1 fruit fly cellular context compared by ENCODE assay signal in the genomic region with DNA sequence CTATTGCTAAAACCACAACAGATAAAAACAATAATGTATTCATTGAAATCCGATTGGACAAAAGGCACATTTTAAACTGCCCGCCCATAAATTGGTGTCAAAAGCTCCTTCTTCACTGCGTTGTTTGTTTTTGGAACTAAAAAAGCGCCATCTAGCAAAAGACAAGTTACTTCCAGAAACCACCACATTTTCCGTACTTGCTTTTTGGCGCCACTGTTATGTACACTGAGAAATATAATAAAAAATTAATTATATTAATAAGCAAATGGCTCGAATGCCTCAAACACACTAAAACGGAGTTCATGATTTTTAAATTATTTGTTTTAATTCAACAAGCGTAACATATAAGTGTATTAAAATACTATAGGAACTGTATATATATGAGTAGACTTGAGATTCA.
TF ChIP-seq lines count a peak whose summit lies in the region.

No protein-coding gene starts in this region.

TF ChIP-seq in whole organism, embryonic, 481 proteins besides CTCF, POLR2A, EP300 and RAD21 (continued from another document and continues in another):
- TF ChIP-seq trh (GFP tag; optimal IDR thresholded peaks at IDR 0.05; lab: Kevin White, UChicago) (peak; percentile 66), az2 (GFP tag; optimal IDR thresholded peaks at IDR 0.05; lab: Kevin White, UChicago) (peak; percentile 88), crp (GFP tag; optimal IDR thresholded peaks at IDR 0.05; lab: Kevin White, UChicago) (peak in 1 of 2 experiments; percentile 29), nerfin-2 (GFP tag; IDR thresholded peaks at IDR 0.05; lab: Robert Waterston, UW; ENCODE audit: partially characterized antibody) (no peak), Gsc (GFP tag; IDR thresholded peaks at IDR 0.05; lab: Robert Waterston, UW) (peak; percentile 68), CG13775 (GFP tag; optimal IDR thresholded peaks at IDR 0.05; lab: Kevin White, UChicago) (peak; percentile 75), Med (GFP tag; lab: Kevin White, UChicago) (peak; percentile 95), CG5245 (GFP tag; optimal IDR thresholded peaks at IDR 0.05; lab: Kevin White, UChicago) (peak; percentile 90), Abd-B (GFP tag; optimal IDR thresholded peaks at IDR 0.05; lab: Kevin White, UChicago) (peak; percentile 46), vvl (GFP tag; IDR thresholded peaks at IDR 0.05; lab: Robert Waterston, UW) (peak; percentile 93), dpn (GFP tag; optimal IDR thresholded peaks at IDR 0.05; lab: Kevin White, UChicago) (peak; percentile 70 to 88), Atf6 (GFP tag; IDR thresholded peaks at IDR 0.05; lab: Robert Waterston, UW) (peak; percentile 69), fd64A (GFP tag; optimal IDR thresholded peaks at IDR 0.05; lab: Kevin White, UChicago) (no peak), bowl (GFP tag; IDR thresholded peaks at IDR 0.05; lab: Robert Waterston, UW) (peak; percentile 48; the same call in 1 of the 2 replicates), CG18476 (GFP tag; optimal IDR thresholded peaks at IDR 0.05; lab: Kevin White, UChicago) (peak; percentile 71), CG10979 (tag; optimal IDR thresholded peaks at IDR 0.05; lab: Kevin White, UChicago) (peak; percentile 82), zf30C (GFP tag; optimal IDR thresholded peaks at IDR 0.05; lab: Kevin White, UChicago) (peak; percentile 90), Mrtf (GFP tag; IDR thresholded peaks at IDR 0.05; lab: Robert Waterston, UW) (peak; percentile 91), CG8281 (tag; optimal IDR thresholded peaks at IDR 0.05; lab: Kevin White, UChicago) (peak; percentile 50), CG34224 (GFP tag; IDR thresholded peaks at IDR 0.05; lab: Robert Waterston, UW; ENCODE audit: partially characterized antibody) (no peak), Ets65A (GFP tag; lab: Kevin White, UChicago) (peak; percentile 95), exex (tag; optimal IDR thresholded peaks at IDR 0.05; lab: Kevin White, UChicago) (no peak), CG2202 (tag; optimal IDR thresholded peaks at IDR 0.05; lab: Kevin White, UChicago) (peak; percentile 64), lilli (GFP tag; optimal IDR thresholded peaks at IDR 0.05; lab: Kevin White, UChicago) (peak; percentile 85), CG1603 (tag; optimal IDR thresholded peaks at IDR 0.05; lab: Kevin White, UChicago) (peak; percentile 72), CG2129 (GFP tag; IDR thresholded peaks at IDR 0.05; lab: Robert Waterston, UW; ENCODE audit: partially characterized antibody) (no peak), CG16815 (GFP tag; optimal IDR thresholded peaks at IDR 0.05; lab: Kevin White, UChicago) (peak; percentile 56), CG13624 (GFP tag; optimal IDR thresholded peaks at IDR 0.05; lab: Kevin White, UChicago) (peak; percentile 70), Dip2 (GFP tag; IDR thresholded peaks at IDR 0.05; lab: Robert Waterston, UW) (no peak), CG3065 (GFP tag; optimal IDR thresholded peaks at IDR 0.05; lab: Kevin White, UChicago) (peak; percentile 52), lbe (GFP tag; optimal IDR thresholded peaks at IDR 0.05; lab: Kevin White, UChicago) (peak; percentile 35), CG14965 (GFP tag; optimal IDR thresholded peaks at IDR 0.05; lab: Kevin White, UChicago; ENCODE audit: borderline replicate concordance) (no peak), CG6689 (GFP tag; IDR thresholded peaks at IDR 0.05; lab: Robert Waterston, UW) (peak; percentile 83), CG7839 (tag; optimal IDR thresholded peaks at IDR 0.05; lab: Kevin White, UChicago) (peak; percentile 88), CG12769 (tag; optimal IDR thresholded peaks at IDR 0.05; lab: Kevin White, UChicago) (peak; percentile 49), CG12659 (GFP tag; optimal IDR thresholded peaks at IDR 0.05; lab: Kevin White, UChicago) (peak; percentile 82), CG6854 (GFP tag; optimal IDR thresholded peaks at IDR 0.05; lab: Kevin White, UChicago) (peak; percentile 73), Bteb2 (GFP tag; optimal IDR thresholded peaks at IDR 0.05; lab: Kevin White, UChicago) (peak; percentile 35), CG7556 (GFP tag; optimal IDR thresholded peaks at IDR 0.05; lab: Kevin White, UChicago) (peak; percentile 79), Doc3 (GFP tag; IDR thresholded peaks at IDR 0.05; lab: Robert Waterston, UW; ENCODE audit: partially characterized antibody) (no peak), CG34422 (GFP tag; IDR thresholded peaks at IDR 0.05; lab: Robert Waterston, UW) (peak; percentile 94), CG14860 (GFP tag; IDR thresholded peaks at IDR 0.05; lab: Robert Waterston, UW; ENCODE audit: partially characterized antibody) (no peak), CG12236 (GFP tag; optimal IDR thresholded peaks at IDR 0.05; lab: Kevin White, UChicago) (peak; percentile 9), pum (GFP tag; optimal IDR thresholded peaks at IDR 0.05; lab: Kevin White, UChicago) (peak; percentile 74), Meics (GFP tag; optimal IDR thresholded peaks at IDR 0.05; lab: Kevin White, UChicago) (peak; percentile 88), HmgZ (tag; optimal IDR thresholded peaks at IDR 0.05; lab: Kevin White, UChicago) (peak; percentile 77), CG18599 (GFP tag; optimal IDR thresholded peaks at IDR 0.05; lab: Kevin White, UChicago) (peak; percentile 85), lab (GFP tag; optimal IDR thresholded peaks at IDR 0.05; lab: Kevin White, UChicago) (peak; percentile 91), CG10543 (GFP tag; optimal IDR thresholded peaks at IDR 0.05; lab: Kevin White, UChicago) (peak; percentile 49), sug (tag; optimal IDR thresholded peaks at IDR 0.05; lab: Kevin White, UChicago) (no peak), HLHmδ (GFP tag; optimal IDR thresholded peaks at IDR 0.05; lab: Kevin White, UChicago) (no peak), CG9817 (tag; optimal IDR thresholded peaks at IDR 0.05; lab: Kevin White, UChicago) (peak; percentile 83), CG4854 (GFP tag; optimal IDR thresholded peaks at IDR 0.05; lab: Kevin White, UChicago) (peak; percentile 72), her (GFP tag; optimal IDR thresholded peaks at IDR 0.05; lab: Kevin White, UChicago) (peak; percentile 72), CG17186 (GFP tag; optimal IDR thresholded peaks at IDR 0.05; lab: Kevin White, UChicago) (peak; percentile 2), Fer2 (tag; optimal IDR thresholded peaks at IDR 0.05; lab: Kevin White, UChicago) (peak; percentile 68), YL-1 (GFP tag; optimal IDR thresholded peaks at IDR 0.05; lab: Kevin White, UChicago) (peak; percentile 50), CG31441 (GFP tag; IDR thresholded peaks at IDR 0.05; lab: Robert Waterston, UW) (peak; percentile 89), CG11695 (GFP tag; IDR thresholded peaks at IDR 0.05; lab: Robert Waterston, UW) (peak; percentile 86), zfh2 (GFP tag; optimal IDR thresholded peaks at IDR 0.05; lab: Kevin White, UChicago) (peak; percentile 48), Hr3 (GFP tag; optimal IDR thresholded peaks at IDR 0.05; lab: Kevin White, UChicago) (peak; percentile 93), B-H1 (GFP tag; IDR thresholded peaks at IDR 0.05; lab: Robert Waterston, UW) (peak; percentile 80), ERR (GFP tag; optimal IDR thresholded peaks at IDR 0.05; lab: Kevin White, UChicago) (no peak), h (optimal IDR thresholded peaks at IDR 0.05; lab: Kevin White, UChicago) (no peak), CG11093 (GFP tag; IDR thresholded peaks at IDR 0.05; lab: Robert Waterston, UW) (peak; percentile 68; the same call in 1 of the 3 replicates), CG34376 (GFP tag; optimal IDR thresholded peaks at IDR 0.05; lab: Kevin White, UChicago) (no peak), oc (tag; optimal IDR thresholded peaks at IDR 0.05; lab: Kevin White, UChicago) (peak; percentile 73), pho (GFP tag; optimal IDR thresholded peaks at IDR 0.05; lab: Kevin White, UChicago) (peak; percentile 61), CG10209 (GFP tag; optimal IDR thresholded peaks at IDR 0.05; lab: Kevin White, UChicago) (peak; percentile 86), gsb (GFP tag; IDR thresholded peaks at IDR 0.05; lab: Robert Waterston, UW) (peak; percentile 81), wek (GFP tag; optimal IDR thresholded peaks at IDR 0.05; lab: Kevin White, UChicago) (peak; percentile 13), Hr51 (GFP tag; optimal IDR thresholded peaks at IDR 0.05; lab: Kevin White, UChicago) (peak; percentile 67 to 88), CG14441 (GFP tag; IDR thresholded peaks at IDR 0.05; lab: Robert Waterston, UW) (peak; percentile 92), tx (GFP tag; optimal IDR thresholded peaks at IDR 0.05; lab: Kevin White, UChicago) (peak; percentile 47), phol (tag; optimal IDR thresholded peaks at IDR 0.05; lab: Kevin White, UChicago) (peak; percentile 85), CG16863 (GFP tag; optimal IDR thresholded peaks at IDR 0.05; lab: Kevin White, UChicago) (peak; percentile 66), so (GFP tag; IDR thresholded peaks at IDR 0.05; lab: Robert Waterston, UW) (peak; percentile 78), CG8765 (GFP tag; IDR thresholded peaks at IDR 0.05; lab: Robert Waterston, UW) (peak; percentile 52; the same call in 1 of the 2 replicates), ATbp (GFP tag; optimal IDR thresholded peaks at IDR 0.05; lab: Kevin White, UChicago) (peak; percentile 84), fd96Cb (tag; optimal IDR thresholded peaks at IDR 0.05; lab: Kevin White, UChicago) (peak; percentile 83), sens-2 (GFP tag; IDR thresholded peaks at IDR 0.05; lab: Robert Waterston, UW) (peak; percentile 75; the same call in 1 of the 2 replicates), Dad (GFP tag; optimal IDR thresholded peaks at IDR 0.05; lab: Kevin White, UChicago) (peak; percentile 47), CG5180 (GFP tag; optimal IDR thresholded peaks at IDR 0.05; lab: Kevin White, UChicago) (peak; percentile 64), D19B (GFP tag; optimal IDR thresholded peaks at IDR 0.05; lab: Kevin White, UChicago) (peak; percentile 62), CG2875 (GFP tag; optimal IDR thresholded peaks at IDR 0.05; lab: Kevin White, UChicago) (peak; percentile 73), CG5953 (GFP tag; IDR thresholded peaks at IDR 0.05; lab: Robert Waterston, UW) (peak; percentile 90), trem (tag; optimal IDR thresholded peaks at IDR 0.05; lab: Kevin White, UChicago) (peak; percentile 73), HmgD (GFP tag; optimal IDR thresholded peaks at IDR 0.05; lab: Kevin White, UChicago) (no peak), lola (GFP tag; optimal IDR thresholded peaks at IDR 0.05; lab: Kevin White, UChicago) (peak in 1 of 3 experiments; percentile 60), CG4328 (GFP tag; optimal IDR thresholded peaks at IDR 0.05; lab: Kevin White, UChicago) (peak; percentile 46), inv (GFP tag; IDR thresholded peaks at IDR 0.05; lab: Robert Waterston, UW; ENCODE audit: partially characterized antibody) (no peak), usp (GFP tag; optimal IDR thresholded peaks at IDR 0.05; lab: Kevin White, UChicago) (no peak), nau (GFP tag; optimal IDR thresholded peaks at IDR 0.05; lab: Kevin White, UChicago) (no peak), CG30020 (tag; optimal IDR thresholded peaks at IDR 0.05; lab: Kevin White, UChicago) (no peak), amos (GFP tag; IDR thresholded peaks at IDR 0.05; lab: Robert Waterston, UW; ENCODE audit: partially characterized antibody) (no peak), ken (GFP tag; IDR thresholded peaks at IDR 0.05; lab: Robert Waterston, UW) (peak; percentile 89), CG1602 (GFP tag; optimal IDR thresholded peaks at IDR 0.05; lab: Kevin White, UChicago) (peak; percentile 84), sqz (GFP tag; optimal IDR thresholded peaks at IDR 0.05; lab: Kevin White, UChicago) (peak; percentile 70), C15 (GFP tag; IDR thresholded peaks at IDR 0.05; lab: Robert Waterston, UW) (0 out of 3 replicates have a peak, but pooled peaks have one; percentile 55), Elba2 (GFP tag; optimal IDR thresholded peaks at IDR 0.05; lab: Kevin White, UChicago) (peak; percentile 73), Ada2b (GFP tag; IDR thresholded peaks at IDR 0.05; lab: Robert Waterston, UW) (peak; percentile 70; the same call in 1 of the 2 replicates), Pdp1 (GFP tag; optimal IDR thresholded peaks at IDR 0.05; lab: Kevin White, UChicago) (peak; percentile 62 to 71), Oli (tag; optimal IDR thresholded peaks at IDR 0.05; lab: Kevin White, UChicago) (peak; percentile 82), pros (GFP tag; optimal IDR thresholded peaks at IDR 0.05; lab: Kevin White, UChicago) (no peak), CG6791 (GFP tag; IDR thresholded peaks at IDR 0.05; lab: Robert Waterston, UW; ENCODE audit: partially characterized antibody) (peak; percentile 38; the same call in 1 of the 3 replicates), stwl (tag; optimal IDR thresholded peaks at IDR 0.05; lab: Kevin White, UChicago) (peak; percentile 69), bbx (GFP tag; IDR thresholded peaks at IDR 0.05; lab: Robert Waterston, UW; ENCODE audit: partially characterized antibody) (no peak), CG3281 (GFP tag; optimal IDR thresholded peaks at IDR 0.05; lab: Kevin White, UChicago) (peak; percentile 82), MTF-1 (GFP tag; optimal IDR thresholded peaks at IDR 0.05; lab: Kevin White, UChicago; ENCODE audit: borderline replicate concordance) (peak; percentile 87), pita (GFP tag; optimal IDR thresholded peaks at IDR 0.05; lab: Kevin White, UChicago) (peak; percentile 8), gce (GFP tag; IDR thresholded peaks at IDR 0.05; lab: Robert Waterston, UW) (peak; percentile 76; the same call in 2 of the 3 replicates), CG12744 (GFP tag; optimal IDR thresholded peaks at IDR 0.05; lab: Kevin White, UChicago) (peak; percentile 57), CG1233 (GFP tag; optimal IDR thresholded peaks at IDR 0.05; lab: Kevin White, UChicago) (peak; percentile 77), Neu2 (GFP tag; optimal IDR thresholded peaks at IDR 0.05; lab: Kevin White, UChicago; ENCODE audit: borderline replicate concordance) (no peak), Dip3 (GFP tag; optimal IDR thresholded peaks at IDR 0.05; lab: Kevin White, UChicago) (peak; percentile 31), CG17568 (GFP tag; optimal IDR thresholded peaks at IDR 0.05; lab: Kevin White, UChicago) (peak; percentile 73), CG2678 (tag; optimal IDR thresholded peaks at IDR 0.05; lab: Kevin White, UChicago) (peak; percentile 82), CG13296 (GFP tag; optimal IDR thresholded peaks at IDR 0.05; lab: Kevin White, UChicago) (peak; percentile 63), CG12104 (GFP tag; optimal IDR thresholded peaks at IDR 0.05; lab: Kevin White, UChicago) (peak; percentile 76), Opbp (GFP tag; IDR thresholded peaks at IDR 0.05; lab: Robert Waterston, UW; ENCODE audit: partially characterized antibody) (peak; percentile 52; the same call in 1 of the 3 replicates), CG7786 (GFP tag; optimal IDR thresholded peaks at IDR 0.05; lab: Kevin White, UChicago) (peak; percentile 36), tgo (GFP tag; IDR thresholded peaks at IDR 0.05; lab: Robert Waterston, UW) (peak; percentile 91), schlank (tag; optimal IDR thresholded peaks at IDR 0.05; lab: Kevin White, UChicago) (peak; percentile 28)
